Worm (Caenorhabditis elegans) whole organism, late embryonic: Measurements from ENCODE around the gene F35H8.2.

Experiments
- C08G9.2 ChIP-seq: sonication (generic microtip); optimal IDR thresholded peaks from 2 replicates; lab custom pipeline; 2016; ENCODE audit warnings: mild to moderate bottlenecking, missing genetic modification characterization, moderate library complexity, missing compliant biosample characterization
- ama-1 ChIP-seq: fragments of 150-350 bp; optimal IDR thresholded peaks from 2 replicates; lab custom pipeline; 2014

DNA sequence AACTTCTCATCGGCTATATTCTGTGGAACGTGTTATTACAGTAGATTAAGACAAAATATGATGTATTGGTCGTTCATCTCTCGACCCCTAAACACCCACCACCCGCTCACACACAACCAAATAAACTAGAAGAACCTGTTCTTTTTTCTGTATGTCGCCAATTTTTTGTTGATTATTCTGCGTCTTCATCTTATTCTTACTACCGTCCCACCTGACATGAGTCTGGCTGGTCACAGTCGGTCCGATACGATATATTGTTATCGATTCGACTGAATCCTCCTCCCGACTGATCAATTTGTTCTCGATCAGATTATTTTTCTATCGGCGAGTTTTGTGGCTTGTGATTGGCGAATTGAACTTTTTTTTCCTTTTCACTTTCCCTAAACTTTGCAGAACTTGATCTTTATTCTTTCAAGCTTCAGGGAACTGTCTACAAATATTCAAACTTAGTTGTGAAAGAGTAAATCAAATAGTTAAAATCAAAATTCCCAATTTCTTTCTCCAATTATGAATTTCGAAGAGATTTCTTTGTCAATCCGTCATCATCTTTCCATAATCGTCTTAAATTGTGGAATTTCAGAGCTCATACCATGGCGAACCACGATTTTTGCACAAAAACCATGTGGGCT is at the start of gene F35H8.2:
- TF ChIP-seq C08G9.2, result no peak
- TF ChIP-seq ama-1 (lab: Kevin White, UChicago), result no peak
